Fruit fly (Drosophila melanogaster) S2 (cell line): ENCODE results near the gene dnk.
A peak's percentile ranks its signal among the peaks of the same experiment; 100 is the strongest.

Source experiments
- CG8478 ChIP-seq: fragments of >200 bp; optimal IDR thresholded peaks from 2 replicates; lab custom pipeline; 2018
- CTCF ChIP-seq, 2 experiments: fragments of >200 bp; optimal IDR thresholded peaks; 2 replicates each; lab custom pipeline; 2018

Gene dnk

DNA sequence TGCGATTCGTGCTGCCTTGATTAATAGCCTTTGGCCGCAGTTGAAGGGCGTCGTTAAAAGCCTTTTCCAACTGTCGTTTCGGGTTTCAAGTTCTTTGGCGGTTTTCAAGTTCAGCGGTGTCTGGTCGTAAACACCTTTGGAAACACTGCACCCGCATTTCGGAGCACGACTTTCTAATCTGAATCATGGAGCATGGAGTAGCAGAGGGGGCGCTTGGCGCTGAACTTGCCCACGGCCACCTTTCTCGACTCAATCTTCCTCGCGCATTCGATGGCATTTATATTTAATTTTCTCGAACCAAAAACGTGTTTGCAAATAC lies 9.0 kb downstream of the dnk start:
- TF ChIP-seq CTCF (optimal IDR thresholded peaks at IDR 0.05; lab: Kevin White, UChicago) (no peak), CG8478 (lab: Kevin White, UChicago) (no peak)

dm6 chr3R:18990514-18990913 lies 9.7 kb downstream of the dnk start:
- no peak for TF ChIP-seq CTCF (optimal IDR thresholded peaks at IDR 0.05; lab: Kevin White, UChicago)

DNA sequence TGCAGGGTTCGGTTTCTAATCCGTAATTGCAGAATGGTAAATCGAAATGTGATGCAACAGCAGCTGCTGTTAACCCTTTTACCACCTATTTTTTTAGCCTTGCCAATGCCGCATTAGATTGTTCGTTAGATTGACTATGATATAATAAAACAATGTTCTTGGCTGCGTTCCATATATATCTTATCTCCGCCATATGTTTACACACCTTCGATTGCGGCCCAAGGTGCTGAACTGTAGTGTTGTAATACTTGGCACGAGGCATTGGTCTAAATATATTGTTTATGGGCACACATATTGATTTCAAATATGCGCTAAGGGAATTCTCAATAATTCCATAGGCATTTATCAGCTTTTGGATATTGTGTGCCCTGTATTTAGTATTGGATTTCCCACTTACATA lies 10.9 kb downstream of the dnk start:
- no peak for TF ChIP-seq CTCF (optimal IDR thresholded peaks at IDR 0.05; lab: Kevin White, UChicago)
- TF ChIP-seq CG8478 (lab: Kevin White, UChicago), result no peak

dm6 chr3R:18993159-18993558 lies 12.4 kb downstream of the dnk start:
- TF ChIP-seq CTCF (optimal IDR thresholded peaks at IDR 0.05; lab: Kevin White, UChicago), result no peak
- TF ChIP-seq CG8478 (lab: Kevin White, UChicago), result no peak

dm6 chr3R:18995556-18996272 lies 14.9 kb downstream of the dnk start:
- TF ChIP-seq CTCF (optimal IDR thresholded peaks at IDR 0.05; lab: Kevin White, UChicago) (no peak), CG8478 (lab: Kevin White, UChicago) (no peak)

dm6 chr3R:18997388-18998287 lies 16.8 kb downstream of the dnk start:
- TF ChIP-seq CTCF (optimal IDR thresholded peaks at IDR 0.05; lab: Kevin White, UChicago) (no peak), CG8478 (lab: Kevin White, UChicago) (no peak)

DNA sequence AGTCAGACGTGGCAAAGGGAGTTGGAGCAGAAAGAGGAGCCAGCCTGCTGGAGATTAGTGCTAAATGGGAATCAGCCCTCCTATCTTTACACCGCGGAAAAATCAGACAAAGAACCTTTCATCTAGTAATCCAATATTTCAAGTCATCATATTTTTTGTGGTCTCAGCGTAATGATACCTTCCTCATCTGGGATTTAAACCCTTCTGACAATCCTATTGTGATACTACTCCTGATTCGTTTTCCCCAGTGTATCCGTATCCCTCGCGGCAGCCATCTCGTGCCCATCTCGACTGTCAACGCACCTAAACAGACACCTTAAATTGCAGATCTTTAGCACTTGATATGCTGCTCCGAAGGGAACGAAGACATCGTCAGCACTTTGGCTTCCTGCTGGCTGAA lies 17.6 kb downstream of the dnk start:
- TF ChIP-seq CG8478 (lab: Kevin White, UChicago) (no peak), CTCF (optimal IDR thresholded peaks at IDR 0.05; lab: Kevin White, UChicago) (no peak)

- TF ChIP-seq CTCF (optimal IDR thresholded peaks at IDR 0.05; lab: Kevin White, UChicago), result no peak
- no peak for TF ChIP-seq CG8478 (lab: Kevin White, UChicago)
These were observed 19.2 kb downstream of the dnk start for dm6 chr3R:18999906-19000451.

- TF ChIP-seq CG8478 (lab: Kevin White, UChicago) (no peak), CTCF (optimal IDR thresholded peaks at IDR 0.05; lab: Kevin White, UChicago) (no peak)
These were observed 20.9 kb downstream of the dnk start for dm6 chr3R:19001701-19002100.

- no peak for TF ChIP-seq CG8478 (lab: Kevin White, UChicago)
- TF ChIP-seq CTCF (optimal IDR thresholded peaks at IDR 0.05; lab: Kevin White, UChicago), result no peak
These were observed 30.1 kb downstream of the dnk start for dm6 chr3R:19010923-19011322.

DNA sequence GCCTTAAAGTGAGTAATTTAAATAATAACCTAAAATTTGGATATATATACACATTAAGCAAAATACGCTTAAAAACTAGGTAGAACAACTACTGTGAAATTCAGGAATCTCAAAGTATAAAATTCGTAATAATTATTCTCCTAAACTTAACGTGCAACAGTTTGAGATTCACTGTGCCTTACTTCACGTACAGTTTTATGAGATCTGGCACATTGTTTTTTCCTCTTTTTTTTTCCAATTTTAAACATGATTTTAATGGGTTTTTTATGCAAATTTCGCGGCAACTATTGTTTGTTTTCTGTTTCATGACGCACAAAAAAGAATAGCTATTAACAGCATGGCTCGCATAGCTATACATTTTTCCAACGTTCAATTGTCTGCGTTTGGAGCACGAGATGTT lies 31.1 kb downstream of the dnk start:
- TF ChIP-seq CG8478 (lab: Kevin White, UChicago), result no peak
- TF ChIP-seq CTCF (optimal IDR thresholded peaks at IDR 0.05; lab: Kevin White, UChicago), result no peak

DNA sequence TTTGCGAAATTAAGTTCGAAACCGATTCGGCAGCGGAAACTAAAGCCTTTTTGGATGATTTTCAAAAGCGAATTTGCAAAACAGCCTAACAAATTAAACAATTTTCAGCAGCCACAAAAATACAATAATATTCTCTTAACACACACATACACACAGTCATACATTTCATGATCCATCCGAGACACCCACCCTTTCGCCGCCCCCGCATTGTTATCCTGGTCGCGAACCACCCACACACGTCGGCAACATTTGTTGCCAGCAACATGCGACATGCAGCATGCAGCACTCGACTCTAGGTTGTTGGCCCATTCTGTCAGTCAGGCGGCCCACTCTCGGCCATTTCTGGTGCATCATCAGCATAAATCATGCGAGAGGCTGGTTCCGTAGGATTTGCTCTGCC lies 33.2 kb downstream of the dnk start:
- peak; percentile 52 to 56 for TF ChIP-seq CTCF (optimal IDR thresholded peaks at IDR 0.05; lab: Kevin White, UChicago)
- TF ChIP-seq CG8478 (lab: Kevin White, UChicago), result no peak

- TF ChIP-seq CTCF (optimal IDR thresholded peaks at IDR 0.05; lab: Kevin White, UChicago), result no peak
- no peak for TF ChIP-seq CG8478 (lab: Kevin White, UChicago)
These were observed 34.1 kb downstream of the dnk start for dm6 chr3R:19014742-19015422.

DNA sequence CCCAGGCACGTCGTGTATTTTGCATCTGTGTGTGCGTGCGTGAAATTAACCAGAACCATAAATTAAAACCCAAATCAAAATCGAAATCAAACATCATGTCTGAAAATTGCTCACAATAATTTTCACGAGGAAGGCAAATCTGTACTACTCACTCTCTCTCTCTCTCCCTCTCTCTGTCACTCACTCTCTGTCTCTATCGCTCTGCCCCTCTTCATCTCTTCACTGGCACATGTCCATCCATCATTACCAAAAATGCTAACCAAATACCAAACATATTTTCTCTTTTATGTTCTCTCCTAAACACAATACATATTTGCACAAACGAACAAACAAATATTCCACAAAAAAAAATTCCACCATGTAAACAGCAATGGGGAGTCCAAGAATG lies 34.6 kb downstream of the dnk start:
- TF ChIP-seq CG8478 (lab: Kevin White, UChicago), result no peak
- no peak for TF ChIP-seq CTCF (optimal IDR thresholded peaks at IDR 0.05; lab: Kevin White, UChicago)
